Worm (Caenorhabditis elegans) whole organism, L4/young adult: Measurements from ENCODE around the gene T11G6.2.

Source experiments
- W03F9.2 ChIP-seq: fragments of 150-350 bp; optimal IDR thresholded peaks from 2 replicates; lab custom pipeline; 2014; ENCODE audit warnings: missing biosample characterization, missing genetic modification characterization
- dao-5 ChIP-seq: sonication (generic microtip); optimal IDR thresholded peaks from 2 replicates; lab custom pipeline; 2016; ENCODE audit warnings: missing genotype, missing genetic modification characterization, moderate library complexity, missing compliant biosample characterization
- him-1 ChIP-seq: sonication (generic microtip); optimal IDR thresholded peaks from 2 replicates; lab custom pipeline; 2016; ENCODE audit warnings: missing genotype, missing genetic modification reagents, missing genetic modification characterization, missing compliant biosample characterization

- TF ChIP-seq dao-5 (tag; lab: Kevin White, UChicago) (no peak), W03F9.2 (tag; lab: Kevin White, UChicago) (no peak), him-1 (tag; lab: Kevin White, UChicago) (no peak)
These were observed 39.2 kb downstream of the T11G6.2 start for ce11 chrIV:10819049-10819448.
